Fruit fly (Drosophila melanogaster) whole organism, embryonic: ENCODE data around the gene piwi.

Source experiments
- B-H1 ChIP-seq: fragments of 200-800 bp; sonication (Bioruptor generic); IDR thresholded peaks from 3 replicates; pipeline ENCODE4 v1.3.6; 2022; ENCODE audit warnings: missing biosample characterization, missing genetic modification characterization
- CG10209 ChIP-seq: fragments of 200-800 bp; sonication (Bioruptor generic); optimal IDR thresholded peaks from 3 replicates; lab custom pipeline; 2017; ENCODE audit warnings: missing biosample characterization, mild to moderate bottlenecking, missing genetic modification characterization, missing genetic modification reagents
- CG10462 ChIP-seq: fragments of 200-800 bp; sonication (Bioruptor generic); optimal IDR thresholded peaks from 2 replicates; lab custom pipeline; 2016; ENCODE audit warnings: missing biosample characterization, missing genetic modification characterization
- CG10979 ChIP-seq: fragments of 200-800 bp; sonication (Bioruptor generic); optimal IDR thresholded peaks from 2 replicates; lab custom pipeline; 2018; ENCODE audit warnings: missing biosample characterization, mild to moderate bottlenecking, missing genetic modification characterization, moderate library complexity
- CG1233 ChIP-seq: fragments of 200-800 bp; sonication (Bioruptor generic); optimal IDR thresholded peaks from 4 replicates; lab custom pipeline; 2018; ENCODE audit warnings: missing biosample characterization, mild to moderate bottlenecking, missing genetic modification characterization
- CG14965 ChIP-seq: fragments of 200-800 bp; sonication (Bioruptor generic); optimal IDR thresholded peaks from 2 replicates; lab custom pipeline; 2016; ENCODE audit warnings: missing biosample characterization, missing genetic modification characterization, borderline replicate concordance
- CG15514 ChIP-seq: fragments of 200-800 bp; sonication (Bioruptor generic); optimal IDR thresholded peaks from 3 replicates; lab custom pipeline; 2017; ENCODE audit warnings: missing biosample characterization, missing genetic modification characterization, mild to moderate bottlenecking, moderate library complexity, missing genetic modification reagents
- CG1603 ChIP-seq: fragments of 200-800 bp; sonication (Bioruptor generic); optimal IDR thresholded peaks from 2 replicates; lab custom pipeline; 2019; ENCODE audit warnings: missing biosample characterization, mild to moderate bottlenecking, missing genetic modification characterization, moderate library complexity
- CG2116 ChIP-seq: fragments of 200-800 bp; sonication (Bioruptor generic); optimal IDR thresholded peaks from 3 replicates; lab custom pipeline; 2018; ENCODE audit warnings: missing biosample characterization, mild to moderate bottlenecking, missing genetic modification characterization
- CG2199 ChIP-seq: fragments of 200-800 bp; sonication (Bioruptor generic); IDR thresholded peaks from 3 replicates; pipeline ENCODE4 v1.3.6; 2022; ENCODE audit warnings: missing biosample characterization, missing genetic modification characterization
- CG30020 ChIP-seq: fragments of 200-800 bp; optimal IDR thresholded peaks from 2 replicates; lab custom pipeline; 2019; ENCODE audit warnings: missing biosample characterization, mild to moderate bottlenecking, missing genetic modification characterization, moderate library complexity
- CG31441 ChIP-seq: fragments of 200-800 bp; sonication (Bioruptor generic); IDR thresholded peaks from 2 replicates; pipeline ENCODE4 v1.3.6; 2022; ENCODE audit warnings: missing biosample characterization, missing genetic modification characterization
- CG3163 ChIP-seq: fragments of 200-800 bp; sonication (Bioruptor generic); optimal IDR thresholded peaks from 3 replicates; lab custom pipeline; 2016; ENCODE audit warnings: missing biosample characterization, missing genetic modification characterization
- CG3407 ChIP-seq: fragments of 200-800 bp; sonication (Bioruptor generic); optimal IDR thresholded peaks from 2 replicates; lab custom pipeline; 2018; ENCODE audit warnings: missing biosample characterization, mild to moderate bottlenecking, missing genetic modification characterization
- CG34422 ChIP-seq: fragments of 200-800 bp; sonication (Bioruptor generic); IDR thresholded peaks from 3 replicates; pipeline ENCODE4 v1.3.6; 2022; ENCODE audit warnings: missing biosample characterization, missing genetic modification characterization
- CG4730 ChIP-seq: fragments of 200-800 bp; sonication (Bioruptor generic); IDR thresholded peaks from 2 replicates; pipeline ENCODE4 v1.3.6; 2022; ENCODE audit warnings: missing biosample characterization, missing genetic modification characterization
- CG8089 ChIP-seq: fragments of 200-800 bp; sonication (Bioruptor generic); optimal IDR thresholded peaks from 3 replicates; lab custom pipeline; 2016; ENCODE audit warnings: missing biosample characterization, missing genetic modification characterization
- CG8359 ChIP-seq: fragments of 200-800 bp; sonication (Bioruptor generic); optimal IDR thresholded peaks from 2 replicates; lab custom pipeline; 2017; ENCODE audit warnings: missing biosample characterization, mild to moderate bottlenecking, missing genetic modification characterization, borderline replicate concordance
- CG8944 ChIP-seq: fragments of 200-800 bp; sonication (Bioruptor generic); optimal IDR thresholded peaks from 3 replicates; lab custom pipeline; 2016; ENCODE audit warnings: missing biosample characterization, missing genetic modification characterization
- CTCF ChIP-seq: fragments of 200-800 bp; sonication (Bioruptor generic); optimal IDR thresholded peaks from 2 replicates; lab custom pipeline; 2017; ENCODE audit warnings: missing biosample characterization, mild to moderate bottlenecking, missing genetic modification characterization, moderate library complexity
- CoRest ChIP-seq: fragments of 200-800 bp; sonication (Bioruptor generic); optimal IDR thresholded peaks from 3 replicates; lab custom pipeline; 2018; ENCODE audit warnings: missing biosample characterization, mild to moderate bottlenecking, missing genetic modification characterization, moderate library complexity
- Fer1 ChIP-seq: fragments of 200-800 bp; sonication (Bioruptor generic); optimal IDR thresholded peaks from 2 replicates; lab custom pipeline; 2017; ENCODE audit warnings: missing biosample characterization, mild to moderate bottlenecking, missing genetic modification characterization
- Mrtf ChIP-seq: fragments of 200-800 bp; sonication (Bioruptor generic); IDR thresholded peaks from 3 replicates; pipeline ENCODE4 v1.3.6; 2022; ENCODE audit warnings: missing biosample characterization, missing genetic modification characterization
- Ptx1 ChIP-seq: fragments of 200-800 bp; sonication (Bioruptor generic); IDR thresholded peaks from 2 replicates; pipeline ENCODE4 v1.3.6; 2022; ENCODE audit warnings: missing biosample characterization, missing genetic modification characterization
- Ravus ChIP-seq: fragments of 200-800 bp; sonication (Bioruptor generic); IDR thresholded peaks from 2 replicates; pipeline ENCODE4 v1.3.6; 2022; ENCODE audit warnings: missing biosample characterization, missing genetic modification characterization
- Sin3A ChIP-seq: fragments of >200 bp; optimal IDR thresholded peaks from 2 replicates; lab custom pipeline; 2018
- Vsx1 ChIP-seq: fragments of 200-800 bp; sonication (Bioruptor generic); optimal IDR thresholded peaks from 2 replicates; lab custom pipeline; 2017; ENCODE audit warnings: missing biosample characterization, mild to moderate bottlenecking, missing genetic modification characterization, missing genetic modification reagents
- amos ChIP-seq: fragments of 200-800 bp; sonication (Bioruptor generic); IDR thresholded peaks from 2 replicates; pipeline ENCODE4 v1.3.6; 2022; ENCODE audit warnings: missing biosample characterization, missing genetic modification characterization; ENCODE audit not compliant: partially characterized antibody
- ash1 ChIP-seq: fragments of 200-800 bp; sonication (Bioruptor generic); optimal IDR thresholded peaks from 2 replicates; lab custom pipeline; 2018; ENCODE audit warnings: missing biosample characterization, mild to moderate bottlenecking, missing genetic modification characterization
- bbx ChIP-seq: fragments of 200-800 bp; sonication (Bioruptor generic); IDR thresholded peaks from 2 replicates; pipeline ENCODE4 v1.3.6; 2022; ENCODE audit warnings: missing biosample characterization, missing genetic modification characterization; ENCODE audit not compliant: partially characterized antibody
- br ChIP-seq: fragments of >200 bp; optimal IDR thresholded peaks from 2 replicates; lab custom pipeline; 2017
- dpn ChIP-seq, 2 experiments: fragments of 200-800 bp; sonication (Bioruptor generic); optimal IDR thresholded peaks; 3 replicates each; lab custom pipeline; 2016; ENCODE audit warnings: missing biosample characterization in 2 of 2, missing genetic modification characterization in 2 of 2
- gem ChIP-seq: fragments of 200-800 bp; sonication (Bioruptor generic); optimal IDR thresholded peaks from 2 replicates; lab custom pipeline; 2019; ENCODE audit warnings: missing biosample characterization, mild to moderate bottlenecking, missing genetic modification characterization, moderate library complexity
- gfzf ChIP-seq: fragments of 200-800 bp; sonication (Bioruptor generic); optimal IDR thresholded peaks from 2 replicates; lab custom pipeline; 2016; ENCODE audit warnings: missing biosample characterization, mild to moderate bottlenecking, missing genetic modification characterization, moderate library complexity
- grau ChIP-seq: fragments of 200-800 bp; optimal IDR thresholded peaks from 3 replicates; lab custom pipeline; 2019; ENCODE audit warnings: missing biosample characterization, mild to moderate bottlenecking, missing genetic modification characterization, moderate library complexity
- gsb ChIP-seq: fragments of 200-800 bp; sonication (Bioruptor generic); IDR thresholded peaks from 2 replicates; pipeline ENCODE4 v1.3.6; 2022; ENCODE audit warnings: missing biosample characterization, missing genetic modification characterization
- gsb-n ChIP-seq: fragments of 200-800 bp; sonication (Bioruptor generic); optimal IDR thresholded peaks from 3 replicates; lab custom pipeline; 2018; ENCODE audit warnings: missing biosample characterization, mild to moderate bottlenecking, missing genetic modification characterization
- hbn ChIP-seq: fragments of 200-800 bp; sonication (Bioruptor generic); IDR thresholded peaks from 2 replicates; pipeline ENCODE4 v1.3.6; 2022; ENCODE audit warnings: missing biosample characterization, missing genetic modification characterization; ENCODE audit not compliant: partially characterized antibody
- insv ChIP-seq, 2 experiments: fragments of 200-800 bp; sonication (Bioruptor generic); optimal IDR thresholded peaks; 3 replicates each; lab custom pipeline; 2016 to 2018; ENCODE audit warnings: missing biosample characterization in 2 of 2, missing genetic modification characterization in 2 of 2
- klu ChIP-seq: fragments of 200-800 bp; sonication (Bioruptor generic); IDR thresholded peaks from 2 replicates; pipeline ENCODE4 v1.3.6; 2022; ENCODE audit warnings: missing biosample characterization, missing genetic modification characterization
- lov ChIP-seq, 2 experiments: fragments of 200-800 bp in 1 of 2; fragments of >200 bp in 1 of 2; sonication (Bioruptor generic) in 1 of 2; IDR thresholded peaks in 1 of 2; optimal IDR thresholded peaks in 1 of 2; 2 replicates in 1 of 2; 3 replicates in 1 of 2; pipeline versions ENCODE4 v1.3.6 to Lab custom; 2017 to 2022; ENCODE audit warnings: missing biosample characterization in 1 of 2, missing genetic modification characterization in 1 of 2
- maf-S ChIP-seq: fragments of 200-800 bp; sonication (Bioruptor generic); optimal IDR thresholded peaks from 2 replicates; lab custom pipeline; 2016; ENCODE audit warnings: missing biosample characterization, missing genetic modification characterization
- mam ChIP-seq: fragments of 200-800 bp; sonication (Bioruptor generic); optimal IDR thresholded peaks from 3 replicates; lab custom pipeline; 2016; ENCODE audit warnings: missing biosample characterization, missing genetic modification characterization
- nerfin-1 ChIP-seq: fragments of 200-800 bp; sonication (Bioruptor generic); optimal IDR thresholded peaks from 3 replicates; lab custom pipeline; 2019; ENCODE audit warnings: missing biosample characterization, mild to moderate bottlenecking, missing genetic modification characterization, moderate library complexity
- nmo ChIP-seq: fragments of 200-800 bp; sonication (Bioruptor generic); optimal IDR thresholded peaks from 2 replicates; lab custom pipeline; 2018; ENCODE audit warnings: missing biosample characterization, mild to moderate bottlenecking, missing genetic modification characterization, moderate library complexity
- oc ChIP-seq: fragments of 200-800 bp; sonication (Bioruptor generic); optimal IDR thresholded peaks from 2 replicates; lab custom pipeline; 2018; ENCODE audit warnings: missing biosample characterization, mild to moderate bottlenecking, missing genetic modification characterization, moderate library complexity
- pnt ChIP-seq: fragments of 200-800 bp; sonication (Bioruptor generic); optimal IDR thresholded peaks from 3 replicates; lab custom pipeline; 2016; ENCODE audit warnings: missing biosample characterization, missing genetic modification characterization
- sc ChIP-seq, 3 experiments: fragments of >200 bp in 2 of 3; fragments of 200-800 bp in 1 of 3; sonication (Bioruptor generic) in 1 of 3; optimal IDR thresholded peaks; 2 replicates in 2 of 3; 3 replicates in 1 of 3; lab custom pipeline; 2017; ENCODE audit warnings: mild to moderate bottlenecking in 1 of 3, missing biosample characterization in 1 of 3, missing genetic modification characterization in 1 of 3, missing genetic modification reagents in 1 of 3
- ttk ChIP-seq: fragments of 200-800 bp; sonication (Bioruptor generic); IDR thresholded peaks from 2 replicates; pipeline ENCODE4 v2.1.2; 2022; ENCODE audit warnings: missing biosample characterization, missing genetic modification characterization
- wor ChIP-seq: fragments of 200-800 bp; sonication (Bioruptor generic); IDR thresholded peaks from 2 replicates; pipeline ENCODE4 v1.3.6; 2022; ENCODE audit warnings: missing biosample characterization, missing genetic modification characterization
- zf30C ChIP-seq: fragments of 200-800 bp; sonication (Bioruptor generic); optimal IDR thresholded peaks from 3 replicates; lab custom pipeline; 2018; ENCODE audit warnings: missing biosample characterization, mild to moderate bottlenecking, missing genetic modification characterization

Gene piwi

dm6 chr2L:10970134-10970533, 17.1 kb downstream of the piwi start, which contains the start of the genes Tmem214 and YL-1:
Tmem214 (minus strand) TSS chr2L:10970275.
YL-1 (plus strand) TSS chr2L:10970443.
- TF ChIP-seq B-H1 (GFP tag; lab: Robert Waterston, UW): no peak
- TF ChIP-seq nerfin-1 (tag; lab: Kevin White, UChicago): no peak
- TF ChIP-seq klu (GFP tag; lab: Robert Waterston, UW): no peak
- no peak for TF ChIP-seq CG34422 (GFP tag; lab: Robert Waterston, UW)
- no peak for TF ChIP-seq CG3407
- no peak for TF ChIP-seq CG8944 (GFP tag; lab: Kevin White, UChicago)
- no peak for TF ChIP-seq CG1233 (GFP tag; lab: Kevin White, UChicago)
- TF ChIP-seq gsb: no peak
- TF ChIP-seq CG14965: no peak
- no peak for TF ChIP-seq sc (optimal IDR thresholded peaks at IDR 0.05; lab: Kevin White, UChicago)
- TF ChIP-seq sc (GFP tag; optimal IDR thresholded peaks at IDR 0.05; lab: Kevin White, UChicago): no peak
- TF ChIP-seq oc (tag; lab: Kevin White, UChicago): no peak
- TF ChIP-seq CG8359 (GFP tag; lab: Kevin White, UChicago): no peak
- peak; percentile 69 for TF ChIP-seq Sin3A (lab: Kevin White, UChicago)
- 0 out of 2 replicates have a peak, but pooled peaks have one; percentile 9 for TF ChIP-seq CG31441 (GFP tag; lab: Robert Waterston, UW)
- TF ChIP-seq ttk: no peak
- peak; percentile 15 for TF ChIP-seq Fer1 (GFP tag; lab: Kevin White, UChicago)
- peak; percentile 51 for TF ChIP-seq amos (GFP tag; lab: Robert Waterston, UW)
- no peak for TF ChIP-seq CG4730 (GFP tag; lab: Robert Waterston, UW)
- no peak for TF ChIP-seq ash1
- TF ChIP-seq Mrtf (GFP tag; lab: Robert Waterston, UW): no peak
- TF ChIP-seq CG30020: peak; percentile 53
- TF ChIP-seq wor (GFP tag; lab: Robert Waterston, UW): no peak
- TF ChIP-seq CoRest: peak; percentile 28
- no peak for TF ChIP-seq pnt (GFP tag; lab: Kevin White, UChicago)
- no peak for TF ChIP-seq CG10979 (tag; lab: Kevin White, UChicago)
- no peak for TF ChIP-seq CG10209 (GFP tag; lab: Kevin White, UChicago)
- TF ChIP-seq dpn (GFP tag; optimal IDR thresholded peaks at IDR 0.05; lab: Kevin White, UChicago): no peak
- no peak for TF ChIP-seq mam
- TF ChIP-seq CG1603: peak; percentile 38
- peak; percentile 20 for TF ChIP-seq gem (tag; lab: Kevin White, UChicago)
- TF ChIP-seq CG15514: peak; percentile 28
- TF ChIP-seq gfzf (GFP tag; lab: Kevin White, UChicago): peak; percentile 81
- TF ChIP-seq Ravus (GFP tag; lab: Robert Waterston, UW): no peak
- no peak for TF ChIP-seq CG2199
- no peak for TF ChIP-seq Ptx1 (GFP tag; lab: Robert Waterston, UW)
- peak; percentile 45 for TF ChIP-seq CG2116
- no peak for TF ChIP-seq zf30C (GFP tag; lab: Kevin White, UChicago)
- no peak for TF ChIP-seq br
- no peak for TF ChIP-seq Vsx1 (GFP tag; lab: Kevin White, UChicago)
- no peak for TF ChIP-seq hbn
- no peak for TF ChIP-seq CG8089 (GFP tag; lab: Kevin White, UChicago)
- no peak for TF ChIP-seq CG10462 (GFP tag; lab: Kevin White, UChicago)
- TF ChIP-seq lov (optimal IDR thresholded peaks at IDR 0.05; lab: Kevin White, UChicago): no peak
- no peak for TF ChIP-seq lov (GFP tag; IDR thresholded peaks at IDR 0.05; lab: Robert Waterston, UW)
- TF ChIP-seq nmo (GFP tag; lab: Kevin White, UChicago): peak; percentile 68
- no peak for TF ChIP-seq CG3163 (GFP tag; lab: Kevin White, UChicago)
- TF ChIP-seq grau (tag; lab: Kevin White, UChicago): peak; percentile 11
- no peak for TF ChIP-seq gsb-n (tag; lab: Kevin White, UChicago)
- TF ChIP-seq bbx (GFP tag; lab: Robert Waterston, UW): peak; percentile 15; the same call in 1 of the 2 replicates
- no peak for TF ChIP-seq CTCF (GFP tag; lab: Kevin White, UChicago)
- no peak for TF ChIP-seq maf-S (GFP tag; lab: Kevin White, UChicago)
- peak in 1 of 2 experiments; percentile 10 for TF ChIP-seq insv (GFP tag; optimal IDR thresholded peaks at IDR 0.05; lab: Kevin White, UChicago)
